Worm (Caenorhabditis elegans) whole organism, mixed stage, embryonic: Measurements from ENCODE around the gene C16C8.4.

Experiments used
- M03D4.4 ChIP-seq: sonication (generic microtip); optimal IDR thresholded peaks from 2 replicates; lab custom pipeline; 2017; ENCODE audit warnings: mild to moderate bottlenecking, missing genetic modification characterization, missing compliant biosample characterization
- bed-3 ChIP-seq: fragments of 200-800 bp; sonication (Bioruptor generic); optimal IDR thresholded peaks from 3 replicates; lab custom pipeline; 2018; ENCODE audit warnings: mild to moderate bottlenecking, missing genetic modification characterization, moderate library complexity, missing compliant biosample characterization
- blmp-1 ChIP-seq: fragments of 150-350 bp; optimal IDR thresholded peaks from 2 replicates; lab custom pipeline; 2014; ENCODE audit warnings: missing biosample characterization, missing genetic modification characterization
- ceh-39 ChIP-seq: fragments of 150-350 bp; optimal IDR thresholded peaks from 2 replicates; lab custom pipeline; 2014; ENCODE audit warnings: missing biosample characterization, missing genetic modification characterization
- ceh-43 ChIP-seq: fragments of 200-800 bp; sonication (Bioruptor generic); optimal IDR thresholded peaks from 2 replicates; lab custom pipeline; 2018; ENCODE audit warnings: mild to moderate bottlenecking, missing genetic modification characterization, moderate library complexity, missing compliant biosample characterization
- ces-1 ChIP-seq: fragments of 150-350 bp; optimal IDR thresholded peaks from 2 replicates; lab custom pipeline; 2014; ENCODE audit warnings: missing biosample characterization, missing genetic modification reagents, missing genetic modification characterization
- cnd-1 ChIP-seq: fragments of 200-800 bp; sonication (Bioruptor generic); optimal IDR thresholded peaks from 2 replicates; lab custom pipeline; 2018; ENCODE audit warnings: mild to moderate bottlenecking, missing genetic modification characterization, missing compliant biosample characterization
- drap-1 ChIP-seq: fragments of 200-800 bp; sonication (Bioruptor generic); optimal IDR thresholded peaks from 3 replicates; lab custom pipeline; 2018; ENCODE audit warnings: mild to moderate bottlenecking, missing genetic modification characterization, missing compliant biosample characterization
- elt-1 ChIP-seq: sonication (generic microtip); optimal IDR thresholded peaks from 2 replicates; lab custom pipeline; 2017; ENCODE audit warnings: missing genetic modification characterization, mild to moderate bottlenecking, missing compliant biosample characterization, antibody characterized with exemption, moderate library complexity, borderline replicate concordance; ENCODE audit not compliant: insufficient read depth
- elt-3 ChIP-seq: fragments of 150-350 bp; optimal IDR thresholded peaks from 2 replicates; lab custom pipeline; 2014; ENCODE audit warnings: missing biosample characterization, missing genetic modification characterization
- flh-1 ChIP-seq: fragments of 200-800 bp; sonication (Bioruptor generic); optimal IDR thresholded peaks from 2 replicates; lab custom pipeline; 2018; ENCODE audit warnings: mild to moderate bottlenecking, missing genetic modification characterization, moderate library complexity, missing compliant biosample characterization
- ham-2 ChIP-seq: fragments of 200-800 bp; sonication (Bioruptor generic); optimal IDR thresholded peaks from 2 replicates; lab custom pipeline; 2018; ENCODE audit warnings: mild to moderate bottlenecking, missing genetic modification characterization, missing compliant biosample characterization
- hlh-1 ChIP-seq: fragments of 150-350 bp; optimal IDR thresholded peaks from 2 replicates; lab custom pipeline; 2014; ENCODE audit warnings: missing biosample characterization, missing genetic modification reagents, missing genetic modification characterization
- mep-1 ChIP-seq: fragments of 150-350 bp; optimal IDR thresholded peaks from 2 replicates; lab custom pipeline; 2017; ENCODE audit warnings: missing biosample characterization, missing genetic modification reagents, missing genetic modification characterization, inconsistent platforms
- mls-2 ChIP-seq: sonication (generic microtip); optimal IDR thresholded peaks from 2 replicates; lab custom pipeline; 2016; ENCODE audit warnings: mild to moderate bottlenecking, missing genetic modification characterization, moderate library complexity, missing compliant biosample characterization
- nhr-12 ChIP-seq: fragments of 150-350 bp; optimal IDR thresholded peaks from 2 replicates; lab custom pipeline; 2014; ENCODE audit warnings: missing biosample characterization, missing genetic modification characterization
- nhr-2 ChIP-seq: fragments of 150-350 bp; optimal IDR thresholded peaks from 2 replicates; lab custom pipeline; 2014; ENCODE audit warnings: missing biosample characterization, missing genetic modification characterization
- nhr-237 ChIP-seq: fragments of 150-350 bp; optimal IDR thresholded peaks from 2 replicates; lab custom pipeline; 2014; ENCODE audit warnings: missing biosample characterization, missing genetic modification characterization
- nhr-28 ChIP-seq: fragments of 150-350 bp; optimal IDR thresholded peaks from 2 replicates; lab custom pipeline; 2014; ENCODE audit warnings: missing biosample characterization, missing genetic modification characterization
- nhr-76 ChIP-seq: sonication (generic microtip); optimal IDR thresholded peaks from 2 replicates; lab custom pipeline; 2017; ENCODE audit warnings: missing biosample characterization, missing genetic modification characterization
- pha-4 ChIP-seq: fragments of 150-350 bp; optimal IDR thresholded peaks from 2 replicates; lab custom pipeline; 2018; ENCODE audit warnings: missing biosample characterization, missing genetic modification reagents, missing genetic modification characterization
- sem-2 ChIP-seq: fragments of 200-800 bp; sonication (Bioruptor generic); optimal IDR thresholded peaks from 2 replicates; lab custom pipeline; 2018; ENCODE audit warnings: mild to moderate bottlenecking, missing genetic modification characterization, missing compliant biosample characterization
- snpc-4 ChIP-seq: fragments of 150-350 bp; optimal IDR thresholded peaks from 2 replicates; lab custom pipeline; 2014; ENCODE audit warnings: missing biosample characterization, missing genetic modification characterization
- sptf-1 ChIP-seq: sonication (generic microtip); optimal IDR thresholded peaks from 2 replicates; lab custom pipeline; 2017; ENCODE audit warnings: mild to moderate bottlenecking, missing genetic modification characterization, moderate library complexity, missing compliant biosample characterization
- tbx-8 ChIP-seq: fragments of 200-800 bp; sonication (Bioruptor generic); optimal IDR thresholded peaks from 2 replicates; lab custom pipeline; 2018; ENCODE audit warnings: mild to moderate bottlenecking, missing genetic modification characterization, moderate library complexity, missing compliant biosample characterization
- unc-120 ChIP-seq: sonication (generic microtip); optimal IDR thresholded peaks from 2 replicates; lab custom pipeline; 2017; ENCODE audit warnings: missing genetic modification characterization, missing compliant biosample characterization; ENCODE audit not compliant: poor library complexity, severe bottlenecking
- unc-39 ChIP-seq: fragments of 150-350 bp; optimal IDR thresholded peaks from 2 replicates; lab custom pipeline; 2014; ENCODE audit warnings: missing biosample characterization, missing genetic modification characterization
- unc-62 ChIP-seq: fragments of 150-350 bp; optimal IDR thresholded peaks from 2 replicates; lab custom pipeline; 2014; ENCODE audit warnings: missing biosample characterization, missing genetic modification reagents, missing genetic modification characterization
- zip-8 ChIP-seq: fragments of 150-350 bp; optimal IDR thresholded peaks from 2 replicates; lab custom pipeline; 2014; ENCODE audit warnings: missing biosample characterization, missing genetic modification characterization
- ztf-11 ChIP-seq: fragments of 150-350 bp; optimal IDR thresholded peaks from 2 replicates; lab custom pipeline; 2014; ENCODE audit warnings: missing biosample characterization, missing genetic modification characterization

Gene C16C8.4

DNA sequence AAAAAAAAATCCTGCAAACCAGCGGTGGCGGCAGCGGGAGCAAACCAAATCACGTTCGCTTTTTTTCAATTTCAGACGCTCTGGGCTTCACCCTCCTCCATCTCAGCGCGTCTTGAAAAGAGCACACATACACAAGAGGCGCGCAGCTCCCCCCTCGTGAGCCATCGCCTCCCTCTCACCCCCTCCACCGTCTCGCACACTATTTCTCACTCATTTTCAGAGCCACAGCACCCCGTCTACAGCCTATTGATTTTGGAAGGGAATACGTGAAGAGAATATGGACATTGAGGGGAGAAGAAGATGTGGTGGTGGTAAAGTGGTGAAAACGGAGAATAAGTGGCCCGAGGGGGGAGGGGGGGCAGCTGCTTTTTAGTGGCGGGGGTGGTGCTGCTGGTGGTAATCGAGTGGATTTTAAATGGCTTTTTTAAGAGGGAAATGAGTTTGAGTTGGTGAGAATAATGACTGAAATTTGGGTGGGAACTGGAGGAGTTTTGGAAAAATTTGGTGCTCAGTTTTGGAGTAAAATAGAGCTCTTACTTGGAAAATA lies 15.9 kb downstream of the C16C8.4 start:
- no peak for TF ChIP-seq ceh-43
- peak; percentile 16 for TF ChIP-seq sptf-1 (tag; lab: Kevin White, UChicago)
- TF ChIP-seq snpc-4 (tag; lab: Kevin White, UChicago): no peak
- TF ChIP-seq cnd-1 (tag; lab: Kevin White, UChicago): no peak
- TF ChIP-seq ces-1 (GFP tag; lab: Kevin White, UChicago): peak; percentile 71
- no peak for TF ChIP-seq nhr-12

DNA sequence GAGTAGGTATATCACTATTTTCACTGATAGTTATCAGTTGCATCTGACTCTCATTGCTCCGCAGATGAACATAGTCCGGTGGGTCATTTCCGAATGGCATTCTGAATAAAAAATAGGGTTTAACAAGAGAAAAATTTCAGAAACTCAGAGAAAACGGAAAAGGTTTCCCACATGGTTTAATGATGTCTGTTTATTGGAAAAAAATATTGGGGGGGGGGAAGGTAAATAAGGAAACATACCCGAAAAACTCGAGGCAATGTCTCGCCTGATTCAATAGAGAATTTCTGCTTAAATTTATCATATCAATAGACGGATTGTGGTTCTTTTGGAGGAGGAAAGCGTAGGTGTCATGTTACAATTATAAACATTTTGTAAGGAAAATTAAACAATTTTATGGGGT lies 18.7 kb downstream of the C16C8.4 start, which contains the start of gene nep-11:
Gene nep-11 (minus strand): TSS at position 101 of the 400 bp plus-strand sequence.
- TF ChIP-seq snpc-4 (tag; lab: Kevin White, UChicago) (no peak), flh-1 (GFP tag; lab: Kevin White, UChicago) (no peak), tbx-8 (GFP tag; lab: Kevin White, UChicago) (no peak), nhr-2 (tag; lab: Kevin White, UChicago) (no peak), nhr-28 (tag; lab: Kevin White, UChicago) (no peak), sem-2 (GFP tag; lab: Kevin White, UChicago) (no peak), M03D4.4 (tag; lab: Kevin White, UChicago) (no peak), sptf-1 (tag; lab: Kevin White, UChicago) (no peak), mls-2 (tag; lab: Kevin White, UChicago) (no peak), zip-8 (tag; lab: Kevin White, UChicago) (no peak), unc-39 (tag; lab: Kevin White, UChicago) (no peak), drap-1 (no peak), hlh-1 (tag; lab: Kevin White, UChicago) (no peak), unc-62 (GFP tag; lab: Kevin White, UChicago) (no peak), elt-3 (no peak)
- TF ChIP-seq, all 35 proteins: peak for 0

DNA sequence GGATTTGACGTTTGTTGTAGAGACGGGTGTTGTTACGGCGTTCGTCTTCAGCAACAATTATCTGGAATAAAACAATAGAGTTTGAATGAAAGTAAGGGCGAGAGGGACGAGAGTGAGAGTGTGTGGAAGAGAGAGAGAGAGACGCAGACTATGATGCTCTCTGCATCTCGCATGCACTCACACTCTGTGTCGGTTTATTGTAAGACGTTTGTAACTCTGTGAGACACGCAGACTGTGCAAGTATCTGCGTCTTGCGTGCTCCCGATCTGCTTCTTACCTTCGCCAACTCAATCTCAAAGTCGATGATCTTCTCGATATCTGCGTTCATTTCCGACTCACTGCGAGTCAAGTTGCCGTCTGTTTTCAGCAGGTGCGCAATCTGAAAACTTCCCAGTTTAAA lies 21.2 kb downstream of the C16C8.4 start:
- TF ChIP-seq blmp-1 (tag; lab: Kevin White, UChicago) (no peak), unc-39 (tag; lab: Kevin White, UChicago) (no peak), elt-1 (tag; lab: Kevin White, UChicago) (no peak), ham-2 (no peak)
- TF ChIP-seq, all 35 proteins: peak for 0

DNA sequence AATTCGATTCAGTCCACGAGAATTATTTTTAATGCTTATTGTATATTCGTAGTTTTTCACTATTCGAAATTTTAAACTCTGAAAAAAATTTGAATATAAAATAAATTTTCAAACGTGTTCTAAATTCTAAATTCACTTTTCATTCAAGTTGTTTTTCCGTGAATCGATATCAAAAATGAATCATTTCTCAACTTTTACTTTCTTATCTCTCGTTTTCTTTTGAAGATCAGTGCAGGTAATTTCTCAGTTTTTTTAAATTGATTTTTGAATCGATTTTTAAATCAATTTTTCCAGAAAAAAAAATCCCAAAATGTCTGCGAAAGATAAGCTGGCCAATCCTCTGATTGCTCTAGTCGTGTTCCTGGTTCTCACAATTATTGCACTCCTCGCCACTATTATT lies 27.7 kb downstream of the C16C8.4 start, which contains the start of gene nep-6:
Gene nep-6 (plus strand): TSS at position 301 of the 400 bp plus-strand sequence.
- TF ChIP-seq nhr-28 (tag; lab: Kevin White, UChicago): no peak
- TF ChIP-seq nhr-2 (tag; lab: Kevin White, UChicago): no peak
- no peak for TF ChIP-seq tbx-8 (GFP tag; lab: Kevin White, UChicago)
- TF ChIP-seq mep-1 (tag; lab: Kevin White, UChicago): no peak
- TF ChIP-seq unc-120 (tag; lab: Kevin White, UChicago): no peak
- TF ChIP-seq bed-3: no peak

- TF ChIP-seq unc-62 (GFP tag; lab: Kevin White, UChicago): no peak
- no peak for TF ChIP-seq ham-2
- TF ChIP-seq drap-1: no peak
- TF ChIP-seq snpc-4 (tag; lab: Kevin White, UChicago): no peak
- no peak for TF ChIP-seq nhr-76 (tag; lab: Kevin White, UChicago)
- no peak for TF ChIP-seq pha-4 (tag; lab: Kevin White, UChicago)
- TF ChIP-seq unc-120 (tag; lab: Kevin White, UChicago): no peak
- no peak for TF ChIP-seq M03D4.4 (tag; lab: Kevin White, UChicago)
- no peak for TF ChIP-seq ceh-39 (tag; lab: Kevin White, UChicago)
- TF ChIP-seq nhr-237 (tag; lab: Kevin White, UChicago): no peak
- no peak for TF ChIP-seq ztf-11 (tag; lab: Kevin White, UChicago)
These were observed 29.7 kb downstream of the C16C8.4 start, which contains the start of the genes F18A12.7 and F18A12.2 for ce11 chrII:3414383-3414910. TSS of gene F18A12.7 (minus strand) at chrII:3414483. TSS of gene F18A12.2 (plus strand) at chrII:3414860.
